Worm (Caenorhabditis elegans): ENCODE results near the gene agr-1.

- TF ChIP-seq ama-1 (optimal IDR thresholded peaks at IDR 0.05) = no peak
- no peak for TF ChIP-seq B0310.2 (tag; optimal IDR thresholded peaks at IDR 0.05)
Observed at ce11 chrII:6823912-6824311, 48.9 kb upstream of the agr-1 start.

Measured in whole organism, early embryonic.